Worm (Caenorhabditis elegans): ENCODE data around the gene C31B8.16.

The C31B8.16 gene

ce11 chrV:2892976-2893375 lies 36.9 kb upstream of the C31B8.16 start, which contains the start of gene srh-127:
Gene srh-127 (plus strand): TSS chrV:2893276.
- TF ChIP-seq fkh-6 (tag; optimal IDR thresholded peaks at IDR 0.05) (no peak), gmeb-2 (tag; optimal IDR thresholded peaks at IDR 0.05) (no peak), lin-11 (tag; optimal IDR thresholded peaks at IDR 0.05) (no peak), C38D4.7 (GFP tag; optimal IDR thresholded peaks at IDR 0.05) (no peak), lim-6 (tag; optimal IDR thresholded peaks at IDR 0.05) (no peak), pros-1 (tag; optimal IDR thresholded peaks at IDR 0.05) (no peak), C08G9.2 (tag; optimal IDR thresholded peaks at IDR 0.05) (no peak)

ce11 chrV:2896198-2896660 lies 33.6 kb upstream of the C31B8.16 start, which contains the start of gene pals-32:
Gene pals-32 (plus strand): TSS chrV:2896610.
- no peak for TF ChIP-seq C08G9.2 (tag; optimal IDR thresholded peaks at IDR 0.05)
- TF ChIP-seq fkh-6 (tag; optimal IDR thresholded peaks at IDR 0.05): no peak

ce11 chrV:2899867-2900266 lies 30.0 kb upstream of the C31B8.16 start, which contains the start of gene str-46:
Gene str-46 (minus strand): TSS chrV:2899967.
- TF ChIP-seq madf-2 (tag; optimal IDR thresholded peaks at IDR 0.05) (no peak), pha-2 (tag; optimal IDR thresholded peaks at IDR 0.05) (no peak), F13H6.1 (tag; optimal IDR thresholded peaks at IDR 0.05) (no peak), unc-55 (GFP tag; optimal IDR thresholded peaks at IDR 0.05) (no peak), ama-1 (optimal IDR thresholded peaks at IDR 0.05) (no peak), nhr-232 (tag; optimal IDR thresholded peaks at IDR 0.05) (no peak), npax-4 (tag; optimal IDR thresholded peaks at IDR 0.05) (no peak), rnt-1 (tag; optimal IDR thresholded peaks at IDR 0.05) (no peak), sox-2 (GFP tag; IDR thresholded peaks at IDR 0.05) (no peak), sox-4 (tag; optimal IDR thresholded peaks at IDR 0.05) (no peak), pag-3 (tag; optimal IDR thresholded peaks at IDR 0.05; ENCODE audit: borderline replicate concordance) (no peak)

- no peak for TF ChIP-seq eyg-1 (tag; optimal IDR thresholded peaks at IDR 0.05)
- no peak for TF ChIP-seq ceh-30 (tag; optimal IDR thresholded peaks at IDR 0.05)
- TF ChIP-seq lin-11 (tag; optimal IDR thresholded peaks at IDR 0.05): no peak
- no peak for TF ChIP-seq Y22D7AL.16 (tag; optimal IDR thresholded peaks at IDR 0.05)
- no peak for TF ChIP-seq ceh-9 (tag; optimal IDR thresholded peaks at IDR 0.05)
- TF ChIP-seq pha-2 (tag; optimal IDR thresholded peaks at IDR 0.05): no peak
- TF ChIP-seq odd-2 (tag; optimal IDR thresholded peaks at IDR 0.05): no peak
- TF ChIP-seq sox-4 (tag; optimal IDR thresholded peaks at IDR 0.05): no peak
- no peak for TF ChIP-seq pag-3 (tag; optimal IDR thresholded peaks at IDR 0.05; ENCODE audit: borderline replicate concordance)
- no peak for TF ChIP-seq ceh-14 (tag; optimal IDR thresholded peaks at IDR 0.05)
- no peak for TF ChIP-seq elt-2 (tag; optimal IDR thresholded peaks at IDR 0.05)
Observed at ce11 chrV:2903227-2903626, 26.6 kb upstream of the C31B8.16 start, which contains the start of gene C31B8.7. Gene C31B8.7 (minus strand): TSS chrV:2903327.

- TF ChIP-seq pha-2 (tag; optimal IDR thresholded peaks at IDR 0.05) (no peak), sox-4 (tag; optimal IDR thresholded peaks at IDR 0.05) (no peak), nfya-1 (tag; optimal IDR thresholded peaks at IDR 0.05) (no peak), ceh-45 (GFP tag; IDR thresholded peaks at IDR 0.05) (no peak), nhr-11 (tag; optimal IDR thresholded peaks at IDR 0.05) (no peak), lim-6 (tag; optimal IDR thresholded peaks at IDR 0.05) (no peak), pqm-1 (tag; optimal IDR thresholded peaks at IDR 0.05) (no peak), che-1 (tag; optimal IDR thresholded peaks at IDR 0.05) (no peak), elt-2 (tag; optimal IDR thresholded peaks at IDR 0.05) (no peak), ref-2 (tag; optimal IDR thresholded peaks at IDR 0.05) (no peak), ceh-14 (tag; optimal IDR thresholded peaks at IDR 0.05) (no peak), pha-4 (tag; optimal IDR thresholded peaks at IDR 0.05) (no peak)
Observed at ce11 chrV:2909525-2909924, 20.3 kb upstream of the C31B8.16 start, which contains the start of gene zmp-3. Gene zmp-3 (minus strand): TSS chrV:2909625.

- TF ChIP-seq zip-5 (tag; optimal IDR thresholded peaks at IDR 0.05) (no peak), hlh-8 (tag; optimal IDR thresholded peaks at IDR 0.05) (no peak), tbx-7 (tag; optimal IDR thresholded peaks at IDR 0.05) (no peak), ceh-9 (tag; optimal IDR thresholded peaks at IDR 0.05) (no peak), ceh-45 (GFP tag; IDR thresholded peaks at IDR 0.05) (no peak), sdc-2 (tag; optimal IDR thresholded peaks at IDR 0.05) (no peak), pha-4 (tag; optimal IDR thresholded peaks at IDR 0.05) (no peak), unc-86 (tag; optimal IDR thresholded peaks at IDR 0.05) (no peak), ceh-31 (tag; optimal IDR thresholded peaks at IDR 0.05) (no peak), hlh-6 (tag; optimal IDR thresholded peaks at IDR 0.05) (no peak), K09A11.1 (tag; optimal IDR thresholded peaks at IDR 0.05; ENCODE audit: insufficient read depth) (no peak), ama-1 (optimal IDR thresholded peaks at IDR 0.05) (no peak), C38D4.7 (GFP tag; optimal IDR thresholded peaks at IDR 0.05) (no peak)
Observed at ce11 chrV:2912901-2913300, 17.0 kb upstream of the C31B8.16 start, which contains the start of gene C31B8.9. Gene C31B8.9 (minus strand): TSS chrV:2913001.
